Fruit fly (Drosophila melanogaster) whole organism, prepupa: ENCODE results near the gene PMP34.

Experiments
- Blimp-1 ChIP-seq: fragments of 200-800 bp; sonication (Bioruptor generic); optimal IDR thresholded peaks from 3 replicates; lab custom pipeline; 2017; ENCODE audit warnings: missing biosample characterization, missing genetic modification characterization, mild to moderate bottlenecking, moderate library complexity, missing genetic modification reagents
- CG10631 ChIP-seq: fragments of 200-800 bp; sonication (Bioruptor generic); optimal IDR thresholded peaks from 2 replicates; lab custom pipeline; 2016; ENCODE audit warnings: missing biosample characterization, missing genetic modification characterization
- CG11294 ChIP-seq: fragments of 200-800 bp; sonication (Bioruptor generic); IDR thresholded peaks from 2 replicates; pipeline ENCODE4 v1.3.6; 2022; ENCODE audit warnings: missing biosample characterization, missing genetic modification characterization
- CG11762 ChIP-seq: fragments of 200-800 bp; sonication (Bioruptor generic); optimal IDR thresholded peaks from 3 replicates; lab custom pipeline; 2016; ENCODE audit warnings: missing biosample characterization, missing genetic modification characterization; ENCODE audit not compliant: insufficient read depth
- CG11902 ChIP-seq: fragments of 200-800 bp; sonication (Bioruptor generic); optimal IDR thresholded peaks from 3 replicates; lab custom pipeline; 2016; ENCODE audit warnings: missing biosample characterization, missing genetic modification characterization
- CG15336 ChIP-seq: fragments of 200-800 bp; sonication (Bioruptor generic); IDR thresholded peaks from 2 replicates; pipeline ENCODE4 v1.3.6; 2022; ENCODE audit warnings: missing biosample characterization, missing genetic modification characterization
- CG31627 ChIP-seq: fragments of 200-800 bp; sonication (Bioruptor generic); optimal IDR thresholded peaks from 3 replicates; lab custom pipeline; 2016; ENCODE audit warnings: missing biosample characterization, missing genetic modification characterization
- CG32006 ChIP-seq: fragments of 200-800 bp; sonication (Bioruptor generic); optimal IDR thresholded peaks from 3 replicates; lab custom pipeline; 2017; ENCODE audit warnings: missing biosample characterization, mild to moderate bottlenecking, missing genetic modification characterization
- CG4318 ChIP-seq: fragments of 200-800 bp; sonication (Bioruptor generic); optimal IDR thresholded peaks from 3 replicates; lab custom pipeline; 2017; ENCODE audit warnings: missing biosample characterization, mild to moderate bottlenecking, missing genetic modification characterization
- CG6163 ChIP-seq: fragments of 200-800 bp; sonication (Bioruptor generic); IDR thresholded peaks from 3 replicates; pipeline ENCODE4 v1.3.6; 2022; ENCODE audit warnings: missing biosample characterization, missing genetic modification characterization
- CG6276 ChIP-seq: fragments of 200-800 bp; sonication (Bioruptor generic); optimal IDR thresholded peaks from 2 replicates; lab custom pipeline; 2017; ENCODE audit warnings: missing biosample characterization, mild to moderate bottlenecking, missing genetic modification characterization
- CG6792 ChIP-seq: fragments of 200-800 bp; sonication (Bioruptor generic); optimal IDR thresholded peaks from 3 replicates; lab custom pipeline; 2016; ENCODE audit warnings: missing biosample characterization, missing genetic modification characterization
- CG6854 ChIP-seq: fragments of 200-800 bp; sonication (Bioruptor generic); optimal IDR thresholded peaks from 2 replicates; lab custom pipeline; 2017; ENCODE audit warnings: missing biosample characterization, mild to moderate bottlenecking, missing genetic modification characterization
- CG8119 ChIP-seq: fragments of 200-800 bp; sonication (Bioruptor generic); IDR thresholded peaks from 3 replicates; pipeline ENCODE4 v1.3.6; 2022; ENCODE audit warnings: missing biosample characterization, missing genetic modification characterization
- CG9139 ChIP-seq: fragments of 200-800 bp; sonication (Bioruptor generic); optimal IDR thresholded peaks from 3 replicates; lab custom pipeline; 2017; ENCODE audit warnings: missing biosample characterization, mild to moderate bottlenecking, missing genetic modification characterization
- Eip75B ChIP-seq: fragments of 200-800 bp; sonication (Bioruptor generic); optimal IDR thresholded peaks from 3 replicates; lab custom pipeline; 2016; ENCODE audit warnings: missing biosample characterization, missing genetic modification characterization
- Eip78C ChIP-seq: fragments of 200-800 bp; sonication (Bioruptor generic); peaks from one replicate; lab custom pipeline; 2016; ENCODE audit warnings: missing biosample characterization, missing genetic modification characterization
- Eip93F ChIP-seq: fragments of 200-800 bp; sonication (Bioruptor generic); optimal IDR thresholded peaks from 2 replicates; lab custom pipeline; 2016; ENCODE audit warnings: missing biosample characterization, mild to moderate bottlenecking, missing genetic modification characterization
- Ets21C ChIP-seq: fragments of 200-800 bp; sonication (Bioruptor generic); optimal IDR thresholded peaks from 3 replicates; lab custom pipeline; 2016; ENCODE audit warnings: missing biosample characterization, missing genetic modification characterization
- Gug ChIP-seq: fragments of 200-800 bp; sonication (Bioruptor generic); IDR thresholded peaks from 2 replicates; pipeline ENCODE4 v1.3.6; 2022; ENCODE audit warnings: missing biosample characterization, missing genetic modification characterization
- Hr38 ChIP-seq: sonication (Bioruptor generic); optimal IDR thresholded peaks from 2 replicates; lab custom pipeline; 2016; ENCODE audit warnings: missing biosample characterization, missing genetic modification characterization
- Hr39 ChIP-seq: fragments of 200-800 bp; sonication (Bioruptor generic); optimal IDR thresholded peaks from 2 replicates; lab custom pipeline; 2016; ENCODE audit warnings: missing biosample characterization, missing genetic modification characterization
- Hr4 ChIP-seq: fragments of 200-800 bp; sonication (Bioruptor generic); optimal IDR thresholded peaks from 3 replicates; lab custom pipeline; 2016; ENCODE audit warnings: missing biosample characterization, missing genetic modification characterization
- OdsH ChIP-seq: fragments of 200-800 bp; sonication (Bioruptor generic); optimal IDR thresholded peaks from 3 replicates; lab custom pipeline; 2016; ENCODE audit warnings: missing biosample characterization, missing genetic modification characterization
- Smox ChIP-seq: fragments of 200-800 bp; sonication (Bioruptor generic); optimal IDR thresholded peaks from 3 replicates; lab custom pipeline; 2016; ENCODE audit warnings: missing biosample characterization, missing genetic modification characterization
- acj6 ChIP-seq: fragments of 200-800 bp; sonication (Bioruptor generic); optimal IDR thresholded peaks from 3 replicates; lab custom pipeline; 2016; ENCODE audit warnings: missing biosample characterization, missing genetic modification characterization
- cyc ChIP-seq: fragments of 200-800 bp; sonication (Bioruptor generic); optimal IDR thresholded peaks from 3 replicates; lab custom pipeline; 2016; ENCODE audit warnings: missing biosample characterization, missing genetic modification characterization
- dac ChIP-seq: fragments of 200-800 bp; sonication (Bioruptor generic); optimal IDR thresholded peaks from 2 replicates; lab custom pipeline; 2017; ENCODE audit warnings: missing biosample characterization, mild to moderate bottlenecking, missing genetic modification characterization
- dsx ChIP-seq: fragments of 200-800 bp; optimal IDR thresholded peaks from 3 replicates; lab custom pipeline; 2019; ENCODE audit warnings: missing biosample characterization, mild to moderate bottlenecking, missing genetic modification characterization, moderate library complexity; ENCODE audit not compliant: poor library complexity, severe bottlenecking
- esn ChIP-seq: fragments of 200-800 bp; sonication (Bioruptor generic); optimal IDR thresholded peaks from 2 replicates; lab custom pipeline; 2016; ENCODE audit warnings: missing biosample characterization, mild to moderate bottlenecking, missing genetic modification characterization, moderate library complexity
- fd59A ChIP-seq: fragments of 200-800 bp; sonication (Bioruptor generic); optimal IDR thresholded peaks from 2 replicates; lab custom pipeline; 2017; ENCODE audit warnings: missing biosample characterization, mild to moderate bottlenecking, missing genetic modification characterization, missing genetic modification reagents
- fd85E ChIP-seq: fragments of 200-800 bp; sonication (Bioruptor generic); optimal IDR thresholded peaks from 3 replicates; lab custom pipeline; 2016; ENCODE audit warnings: missing biosample characterization, missing genetic modification characterization
- fkh ChIP-seq: fragments of 200-800 bp; sonication (Bioruptor generic); optimal IDR thresholded peaks from 3 replicates; lab custom pipeline; 2017; ENCODE audit warnings: missing biosample characterization, mild to moderate bottlenecking, missing genetic modification characterization, moderate library complexity
- net ChIP-seq: fragments of 200-800 bp; sonication (Bioruptor generic); optimal IDR thresholded peaks from 3 replicates; lab custom pipeline; 2016; ENCODE audit warnings: missing biosample characterization, missing genetic modification characterization
- salr ChIP-seq, 2 experiments: fragments of 200-800 bp; sonication (Bioruptor generic); optimal IDR thresholded peaks; 3 replicates each; lab custom pipeline; 2016 to 2018; ENCODE audit warnings: missing biosample characterization in 2 of 2, missing genetic modification characterization in 2 of 2, mild to moderate bottlenecking in 1 of 2
- spab ChIP-seq: fragments of 200-800 bp; sonication (Bioruptor generic); optimal IDR thresholded peaks from 2 replicates; lab custom pipeline; 2017; ENCODE audit warnings: missing biosample characterization, mild to moderate bottlenecking, missing genetic modification characterization, missing genetic modification reagents
- topi ChIP-seq: fragments of 200-800 bp; sonication (Bioruptor generic); optimal IDR thresholded peaks from 3 replicates; lab custom pipeline; 2016; ENCODE audit warnings: missing biosample characterization, missing genetic modification characterization
- vri ChIP-seq: fragments of 200-800 bp; sonication (Bioruptor generic); optimal IDR thresholded peaks from 3 replicates; lab custom pipeline; 2016; ENCODE audit warnings: missing biosample characterization, mild to moderate bottlenecking, missing genetic modification characterization

PMP34 gene

dm6 chr3L:4292120-4292697 is 26.3 kb upstream of the PMP34 start, which contains the start of the genes CG15012 and Fdx2 (continued):
- TF ChIP-seq Hr39 (GFP tag; lab: Kevin White, UChicago) (peak; percentile 35), CG9139 (no peak), dsx (no peak), topi (GFP tag; lab: Kevin White, UChicago) (peak; percentile 34), Blimp-1 (no peak), cyc (GFP tag; lab: Kevin White, UChicago) (peak; percentile 34), salr (GFP tag; optimal IDR thresholded peaks at IDR 0.05; lab: Kevin White, UChicago) (no peak), Gug (GFP tag; lab: Robert Waterston, UW) (no peak), esn (GFP tag; lab: Kevin White, UChicago) (peak; percentile 51), Eip93F (GFP tag; lab: Kevin White, UChicago) (no peak), CG4318 (GFP tag; lab: Kevin White, UChicago) (no peak), Hr38 (GFP tag; lab: Kevin White, UChicago) (no peak), fd59A (no peak), Smox (GFP tag; lab: Kevin White, UChicago) (no peak), CG6792 (GFP tag; lab: Kevin White, UChicago) (no peak)

- no peak for TF ChIP-seq CG31627 (GFP tag; lab: Kevin White, UChicago)
- no peak for TF ChIP-seq fkh
- TF ChIP-seq CG32006 (GFP tag; lab: Kevin White, UChicago): peak; percentile 27
- TF ChIP-seq CG15336 (GFP tag; lab: Robert Waterston, UW): peak; percentile 49
Observed at dm6 chr3L:4293304-4293703, 25.3 kb upstream of the PMP34 start.

- no peak for TF ChIP-seq acj6
- TF ChIP-seq OdsH (GFP tag; lab: Kevin White, UChicago): no peak
- TF ChIP-seq fkh: peak; percentile 31
- TF ChIP-seq CG11762 (GFP tag; lab: Kevin White, UChicago): no peak
- TF ChIP-seq Eip75B (GFP tag; lab: Kevin White, UChicago): no peak
- TF ChIP-seq CG11902 (GFP tag; lab: Kevin White, UChicago): no peak
- no peak for TF ChIP-seq CG10631 (GFP tag; lab: Kevin White, UChicago)
- TF ChIP-seq fd85E (GFP tag; lab: Kevin White, UChicago): no peak
- TF ChIP-seq dsx: no peak
- no peak for TF ChIP-seq dac
- TF ChIP-seq spab (GFP tag; lab: Kevin White, UChicago): no peak
- TF ChIP-seq Smox (GFP tag; lab: Kevin White, UChicago): no peak
- no peak for TF ChIP-seq topi (GFP tag; lab: Kevin White, UChicago)
- no peak for TF ChIP-seq CG6163
- no peak for TF ChIP-seq Hr39 (GFP tag; lab: Kevin White, UChicago)
- peak; percentile 57 for TF ChIP-seq vri (GFP tag; lab: Kevin White, UChicago)
- TF ChIP-seq Eip78C (GFP tag; lab: Kevin White, UChicago): peak; percentile 52
- TF ChIP-seq CG6792 (GFP tag; lab: Kevin White, UChicago): no peak
- TF ChIP-seq Ets21C (GFP tag; lab: Kevin White, UChicago): no peak
- no peak for TF ChIP-seq CG6854 (GFP tag; lab: Kevin White, UChicago)
- no peak for TF ChIP-seq CG15336 (GFP tag; lab: Robert Waterston, UW)
Observed at dm6 chr3L:4293711-4294110, 24.8 kb upstream of the PMP34 start.

- TF ChIP-seq Blimp-1 (peak; percentile 37), esn (GFP tag; lab: Kevin White, UChicago) (no peak)
Observed at dm6 chr3L:4296760-4297159, 21.8 kb upstream of the PMP34 start.

DNA sequence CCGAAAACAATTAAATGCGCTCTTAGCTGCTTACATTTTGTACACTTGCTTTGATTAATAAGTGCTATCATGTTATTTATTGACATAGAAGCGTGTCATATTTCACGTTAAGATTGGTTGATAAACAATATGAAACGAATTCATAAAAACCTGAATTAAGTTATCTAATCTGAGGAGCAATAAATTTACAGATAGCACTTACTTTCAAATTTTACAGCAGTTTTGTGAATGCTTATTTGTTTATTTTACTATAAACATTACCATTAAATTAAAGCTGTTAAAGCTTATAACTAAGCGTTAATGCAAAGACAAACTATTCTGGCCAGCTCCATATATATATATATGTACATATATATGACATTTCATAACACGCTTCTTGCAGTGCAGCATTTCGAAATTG is 16.5 kb upstream of the PMP34 start:
- TF ChIP-seq net (GFP tag; lab: Kevin White, UChicago) (no peak), topi (GFP tag; lab: Kevin White, UChicago) (no peak), cyc (GFP tag; lab: Kevin White, UChicago) (no peak), spab (GFP tag; lab: Kevin White, UChicago) (no peak), CG6276 (GFP tag; lab: Kevin White, UChicago) (peak; percentile 25), Hr4 (GFP tag; lab: Kevin White, UChicago) (peak; percentile 46), vri (GFP tag; lab: Kevin White, UChicago) (no peak), CG4318 (GFP tag; lab: Kevin White, UChicago) (peak; percentile 51), CG11294 (GFP tag; lab: Robert Waterston, UW) (no peak), dsx (no peak), CG8119 (GFP tag; lab: Robert Waterston, UW) (peak; percentile 44; the same call in 2 of the 3 replicates), Eip78C (GFP tag; lab: Kevin White, UChicago) (peak; percentile 76), CG15336 (GFP tag; lab: Robert Waterston, UW) (0 out of 2 replicates have a peak, but pooled peaks have one; percentile 34), CG32006 (GFP tag; lab: Kevin White, UChicago) (peak; percentile 65), Gug (GFP tag; lab: Robert Waterston, UW) (no peak)
- TF ChIP-seq, all 60 proteins: peak for 7
